Worm (Caenorhabditis elegans) whole organism, L3 larva: Measurements from ENCODE around the gene skr-18.

ENCODE experiments used
- R02D3.7 ChIP-seq: fragments of 150-350 bp; optimal IDR thresholded peaks from 2 replicates; lab custom pipeline; 2014; ENCODE audit warnings: missing biosample characterization, missing genetic modification characterization
- aly-2 ChIP-seq: fragments of 150-350 bp; optimal IDR thresholded peaks from 2 replicates; lab custom pipeline; 2014; ENCODE audit warnings: missing biosample characterization, missing genetic modification characterization
- ama-1 ChIP-seq: fragments of 150-350 bp; optimal IDR thresholded peaks from 2 replicates; lab custom pipeline; 2018
- ceh-16 ChIP-seq: sonication (generic microtip); optimal IDR thresholded peaks from 2 replicates; lab custom pipeline; 2017; ENCODE audit warnings: missing biosample characterization, missing genetic modification characterization
- ceh-28 ChIP-seq: fragments of 150-350 bp; optimal IDR thresholded peaks from 2 replicates; lab custom pipeline; 2014; ENCODE audit warnings: missing biosample characterization, missing genetic modification reagents, missing genetic modification characterization
- ceh-9 ChIP-seq: sonication (generic microtip); optimal IDR thresholded peaks from 2 replicates; lab custom pipeline; 2018; ENCODE audit warnings: missing biosample characterization, missing genetic modification characterization
- daf-12 ChIP-seq: fragments of 150-350 bp; optimal IDR thresholded peaks from 2 replicates; lab custom pipeline; 2014; ENCODE audit warnings: missing biosample characterization, missing genetic modification reagents, missing genetic modification characterization
- egl-27 ChIP-seq: sonication (generic microtip); optimal IDR thresholded peaks from 4 replicates; lab custom pipeline; 2017; ENCODE audit warnings: missing biosample characterization, missing genetic modification reagents, missing genetic modification characterization
- elt-2 ChIP-seq: sonication (generic microtip); optimal IDR thresholded peaks from 2 replicates; lab custom pipeline; 2016; ENCODE audit warnings: missing genetic modification reagents, mild to moderate bottlenecking, missing genetic modification characterization, missing compliant biosample characterization
- eor-1 ChIP-seq, 2 experiments: fragments of 150-350 bp; optimal IDR thresholded peaks; 2 replicates each; lab custom pipeline; 2014 to 2018; ENCODE audit warnings: missing biosample characterization in 2 of 2, missing genetic modification characterization in 2 of 2
- fkh-10 ChIP-seq: sonication (generic microtip); optimal IDR thresholded peaks from 2 replicates; lab custom pipeline; 2017; ENCODE audit warnings: missing biosample characterization, missing genetic modification reagents, missing genetic modification characterization
- fkh-2 ChIP-seq: fragments of 150-350 bp; optimal IDR thresholded peaks from 2 replicates; lab custom pipeline; 2014; ENCODE audit warnings: missing biosample characterization, missing genetic modification reagents, missing genetic modification characterization
- hmg-11 ChIP-seq: sonication (generic microtip); optimal IDR thresholded peaks from 2 replicates; lab custom pipeline; 2016; ENCODE audit warnings: missing genetic modification characterization, missing compliant biosample characterization
- jun-1 ChIP-seq: fragments of 150-350 bp; optimal IDR thresholded peaks from 2 replicates; lab custom pipeline; 2014; ENCODE audit warnings: missing biosample characterization, missing genetic modification reagents, missing genetic modification characterization
- lin-15B ChIP-seq: fragments of 150-350 bp; optimal IDR thresholded peaks from 2 replicates; lab custom pipeline; 2014; ENCODE audit warnings: missing biosample characterization, missing genetic modification characterization
- lsy-12 ChIP-seq: sonication (generic microtip); optimal IDR thresholded peaks from 2 replicates; lab custom pipeline; 2016; ENCODE audit warnings: mild to moderate bottlenecking, missing genetic modification characterization, missing compliant biosample characterization
- mml-1 ChIP-seq: fragments of 150-350 bp; sonication (generic microtip); optimal IDR thresholded peaks from 3 replicates; lab custom pipeline; 2014; ENCODE audit warnings: missing biosample characterization, missing genetic modification characterization
- nfya-1 ChIP-seq: sonication (generic microtip); optimal IDR thresholded peaks from 2 replicates; lab custom pipeline; 2017; ENCODE audit warnings: missing genetic modification characterization, mild to moderate bottlenecking, missing compliant biosample characterization, antibody characterized with exemption, moderate library complexity; ENCODE audit not compliant: insufficient read depth
- nhr-23 ChIP-seq: fragments of 150-350 bp; optimal IDR thresholded peaks from 2 replicates; lab custom pipeline; 2014; ENCODE audit warnings: missing biosample characterization, missing genetic modification reagents, missing genetic modification characterization
- nhr-25 ChIP-seq: sonication (generic microtip); optimal IDR thresholded peaks from 2 replicates; lab custom pipeline; 2017; ENCODE audit warnings: missing biosample characterization, missing genetic modification characterization
- nhr-43 ChIP-seq: sonication (generic microtip); optimal IDR thresholded peaks from 2 replicates; lab custom pipeline; 2016; ENCODE audit warnings: mild to moderate bottlenecking, missing genetic modification characterization, missing compliant biosample characterization; ENCODE audit not compliant: poor library complexity, severe bottlenecking
- nhr-76 ChIP-seq: fragments of 150-350 bp; sonication (generic microtip); optimal IDR thresholded peaks from 5 replicates; lab custom pipeline; 2014; ENCODE audit warnings: missing biosample characterization, missing genetic modification characterization
- nhr-77 ChIP-seq: fragments of 150-350 bp; optimal IDR thresholded peaks from 2 replicates; lab custom pipeline; 2014; ENCODE audit warnings: missing biosample characterization, missing genetic modification characterization
- pha-4 ChIP-seq: fragments of 150-350 bp; optimal IDR thresholded peaks from 2 replicates; lab custom pipeline; 2014; ENCODE audit warnings: missing biosample characterization, missing genetic modification reagents, missing genetic modification characterization
- pqm-1 ChIP-seq: fragments of 150-350 bp; optimal IDR thresholded peaks from 2 replicates; lab custom pipeline; 2017; ENCODE audit warnings: missing biosample characterization, missing genetic modification characterization, inconsistent platforms
- sea-2 ChIP-seq: fragments of 150-350 bp; sonication (generic microtip); optimal IDR thresholded peaks from 4 replicates; lab custom pipeline; 2014; ENCODE audit warnings: missing biosample characterization, missing genetic modification reagents, missing genetic modification characterization
- skn-1 ChIP-seq: fragments of 150-350 bp; optimal IDR thresholded peaks from 2 replicates; lab custom pipeline; 2014; ENCODE audit warnings: missing biosample characterization, missing genetic modification characterization
- snpc-4 ChIP-seq: fragments of 150-350 bp; optimal IDR thresholded peaks from 2 replicates; lab custom pipeline; 2014; ENCODE audit warnings: missing biosample characterization, missing genetic modification characterization
- tbx-2 ChIP-seq: sonication (generic microtip); optimal IDR thresholded peaks from 2 replicates; lab custom pipeline; 2016; ENCODE audit warnings: mild to moderate bottlenecking, missing genetic modification characterization, missing compliant biosample characterization
- unc-39 ChIP-seq: sonication (generic microtip); optimal IDR thresholded peaks from 4 replicates; lab custom pipeline; 2017; ENCODE audit warnings: missing biosample characterization, missing genetic modification characterization
- unc-62 ChIP-seq: fragments of 150-350 bp; sonication (generic microtip); optimal IDR thresholded peaks from 4 replicates; lab custom pipeline; 2014; ENCODE audit warnings: missing biosample characterization, missing genetic modification reagents, missing genetic modification characterization
- zag-1 ChIP-seq: fragments of 150-350 bp; optimal IDR thresholded peaks from 2 replicates; lab custom pipeline; 2014; ENCODE audit warnings: missing biosample characterization, missing genetic modification characterization
- ztf-4 ChIP-seq: fragments of 150-350 bp; optimal IDR thresholded peaks from 2 replicates; lab custom pipeline; 2014; ENCODE audit warnings: missing biosample characterization, missing genetic modification characterization

skr-18 gene

ce11 chrIV:828427-828826 lies 33.2 kb upstream of the skr-18 start (continued):
- no peak for TF ChIP-seq jun-1
- peak in 1 of 2 experiments; percentile 54 for TF ChIP-seq eor-1 (tag; optimal IDR thresholded peaks at IDR 0.05; lab: Kevin White, UChicago)

DNA sequence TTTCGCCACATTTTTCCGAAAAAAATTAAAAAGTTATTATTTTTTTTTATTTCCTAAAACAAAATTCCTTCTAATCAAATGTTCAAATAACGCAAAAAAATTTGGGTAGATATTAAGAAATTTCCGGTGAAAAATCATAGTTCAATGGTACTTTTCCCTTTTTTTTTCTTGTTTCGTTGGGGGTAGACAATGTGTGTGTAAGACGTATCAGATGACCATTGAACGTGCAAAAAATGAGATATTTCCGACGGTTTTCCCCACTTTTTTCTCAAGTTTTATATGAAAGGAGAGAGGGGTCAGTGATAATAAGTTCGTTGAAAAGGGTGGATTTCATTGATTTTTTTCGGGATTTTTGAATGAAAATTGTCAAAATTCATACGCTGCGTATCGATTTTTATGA lies 30.9 kb upstream of the skr-18 start:
- TF ChIP-seq egl-27 (no peak), hmg-11 (no peak), ceh-9 (tag; lab: Kevin White, UChicago) (no peak), nhr-43 (tag; lab: Kevin White, UChicago) (no peak), ceh-28 (tag; lab: Kevin White, UChicago) (no peak), elt-2 (tag; lab: Kevin White, UChicago) (no peak), nhr-25 (tag; lab: Kevin White, UChicago) (no peak), nfya-1 (no peak), sea-2 (GFP tag; lab: Kevin White, UChicago) (no peak), fkh-10 (no peak), ztf-4 (tag; lab: Kevin White, UChicago) (no peak), daf-12 (tag; lab: Kevin White, UChicago) (no peak), lin-15B (tag; lab: Kevin White, UChicago) (no peak)

DNA sequence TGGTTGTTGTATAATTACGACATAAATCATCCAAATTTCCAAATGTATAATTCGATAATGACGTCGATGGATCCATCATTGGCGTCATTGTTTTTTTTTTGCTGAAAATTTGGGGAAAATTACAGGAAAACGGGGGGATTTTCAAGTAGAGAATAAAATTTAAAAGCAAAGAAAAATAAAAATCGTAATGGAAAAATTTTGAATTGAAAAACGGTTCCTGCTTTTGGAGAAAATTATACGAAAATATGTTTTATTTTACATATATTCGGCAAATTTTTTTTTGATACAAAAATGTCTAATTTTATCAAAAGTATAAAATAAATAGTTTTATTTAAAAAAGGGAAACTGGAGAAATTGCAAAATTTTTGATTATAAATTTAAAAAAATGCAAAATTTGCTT lies 29.6 kb upstream of the skr-18 start, which contains the start of gene zipt-15:
Gene zipt-15 (minus strand): TSS at position 101 of the 400 bp plus-strand sequence.
- TF ChIP-seq fkh-2: no peak
- TF ChIP-seq nhr-77 (tag; lab: Kevin White, UChicago): no peak
- no peak for TF ChIP-seq pha-4
- no peak for TF ChIP-seq snpc-4 (tag; lab: Kevin White, UChicago)
- TF ChIP-seq nhr-76 (tag; lab: Kevin White, UChicago): no peak
- TF ChIP-seq R02D3.7: no peak
- no peak for TF ChIP-seq jun-1
- TF ChIP-seq ceh-16 (tag; lab: Kevin White, UChicago): no peak
- no peak for TF ChIP-seq nhr-23
- no peak for TF ChIP-seq unc-39 (tag; lab: Kevin White, UChicago)
- TF ChIP-seq ceh-9 (tag; lab: Kevin White, UChicago): no peak
- TF ChIP-seq nhr-25 (tag; lab: Kevin White, UChicago): no peak
- no peak for TF ChIP-seq eor-1 (tag; optimal IDR thresholded peaks at IDR 0.05; lab: Kevin White, UChicago)
- no peak for TF ChIP-seq tbx-2
- no peak for TF ChIP-seq ama-1
- no peak for TF ChIP-seq aly-2 (tag; lab: Kevin White, UChicago)
- no peak for TF ChIP-seq lsy-12 (tag; lab: Kevin White, UChicago)
- no peak for TF ChIP-seq pqm-1
- TF ChIP-seq daf-12 (tag; lab: Kevin White, UChicago): no peak
- no peak for TF ChIP-seq ztf-4 (tag; lab: Kevin White, UChicago)

DNA sequence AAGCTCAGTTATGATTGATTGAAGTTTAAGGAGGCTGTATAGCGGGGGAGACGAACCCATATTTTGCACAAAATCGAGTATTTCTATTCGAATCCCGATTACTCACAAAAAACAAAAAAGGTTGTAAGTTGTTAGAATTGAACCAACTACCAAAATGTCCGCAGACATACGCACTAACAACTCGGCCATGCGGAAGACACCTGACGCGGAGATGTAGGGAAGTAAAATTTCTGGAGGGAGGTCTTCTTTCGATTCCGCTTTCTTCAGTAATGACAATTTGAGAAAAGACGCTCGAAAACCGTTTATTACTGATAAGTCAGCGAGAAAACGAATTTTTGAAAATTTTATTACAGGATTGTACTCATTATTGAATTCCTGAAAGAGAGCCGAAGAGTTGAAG lies 22.6 kb upstream of the skr-18 start:
- no peak for TF ChIP-seq mml-1 (tag; lab: Kevin White, UChicago)
- TF ChIP-seq pha-4: no peak
- TF ChIP-seq egl-27: no peak
- no peak for TF ChIP-seq skn-1 (tag; lab: Kevin White, UChicago)
- TF ChIP-seq hmg-11: no peak
- no peak for TF ChIP-seq nhr-76 (tag; lab: Kevin White, UChicago)
- no peak for TF ChIP-seq fkh-2
- TF ChIP-seq lsy-12 (tag; lab: Kevin White, UChicago): no peak
- no peak for TF ChIP-seq unc-62
- TF ChIP-seq ama-1: no peak
- no peak for TF ChIP-seq sea-2 (GFP tag; lab: Kevin White, UChicago)
- no peak for TF ChIP-seq nhr-25 (tag; lab: Kevin White, UChicago)
- no peak for TF ChIP-seq zag-1 (tag; lab: Kevin White, UChicago)
- no peak for TF ChIP-seq nhr-43 (tag; lab: Kevin White, UChicago)
- no peak for TF ChIP-seq elt-2 (tag; lab: Kevin White, UChicago)
- TF ChIP-seq, all 47 proteins: peak for 0

ce11 chrIV:813341-813740 lies 18.1 kb upstream of the skr-18 start:
- peak; percentile 43 for TF ChIP-seq lin-15B (tag; lab: Kevin White, UChicago)
